Fruit fly (Drosophila melanogaster) whole organism, embryonic: ENCODE data around the gene Pex5.
A peak's percentile ranks its signal among the peaks of the same experiment; 100 is the strongest.

Source experiments
- Abd-B ChIP-seq: fragments of 200-800 bp; sonication (Bioruptor generic); optimal IDR thresholded peaks from 2 replicates; lab custom pipeline; 2018; ENCODE audit warnings: missing biosample characterization, mild to moderate bottlenecking, missing genetic modification characterization, moderate library complexity
- Atf3 ChIP-seq: fragments of 200-800 bp; sonication (Bioruptor generic); optimal IDR thresholded peaks from 3 replicates; lab custom pipeline; 2016; ENCODE audit warnings: missing biosample characterization, missing genetic modification characterization
- Atf6 ChIP-seq: fragments of 200-800 bp; sonication (Bioruptor generic); IDR thresholded peaks from 2 replicates; pipeline ENCODE4 v1.3.6; 2022; ENCODE audit warnings: missing biosample characterization, missing genetic modification characterization
- CG10979 ChIP-seq: fragments of 200-800 bp; sonication (Bioruptor generic); optimal IDR thresholded peaks from 2 replicates; lab custom pipeline; 2018; ENCODE audit warnings: missing biosample characterization, mild to moderate bottlenecking, missing genetic modification characterization, moderate library complexity
- CG11695 ChIP-seq: fragments of 200-800 bp; sonication (Bioruptor generic); IDR thresholded peaks from 3 replicates; pipeline ENCODE4 v1.3.6; 2022; ENCODE audit warnings: missing biosample characterization, missing genetic modification characterization
- CG13775 ChIP-seq: fragments of 200-800 bp; sonication (Bioruptor generic); optimal IDR thresholded peaks from 3 replicates; lab custom pipeline; 2017; ENCODE audit warnings: missing biosample characterization, mild to moderate bottlenecking, missing genetic modification characterization
- CG13894 ChIP-seq: fragments of 200-800 bp; sonication (Bioruptor generic); optimal IDR thresholded peaks from 3 replicates; lab custom pipeline; 2018; ENCODE audit warnings: missing biosample characterization, mild to moderate bottlenecking, missing genetic modification characterization, moderate library complexity
- CG14014 ChIP-seq: fragments of 200-800 bp; sonication (Bioruptor generic); IDR thresholded peaks from 2 replicates; pipeline ENCODE4 v1.3.6; 2022; ENCODE audit warnings: missing biosample characterization, missing genetic modification characterization
- CG1603 ChIP-seq: fragments of 200-800 bp; sonication (Bioruptor generic); optimal IDR thresholded peaks from 2 replicates; lab custom pipeline; 2019; ENCODE audit warnings: missing biosample characterization, mild to moderate bottlenecking, missing genetic modification characterization, moderate library complexity
- CG16815 ChIP-seq: fragments of 200-800 bp; sonication (Bioruptor generic); optimal IDR thresholded peaks from 3 replicates; lab custom pipeline; 2017; ENCODE audit warnings: missing biosample characterization, mild to moderate bottlenecking, missing genetic modification characterization
- CG17829 ChIP-seq: fragments of 200-800 bp; optimal IDR thresholded peaks from 2 replicates; lab custom pipeline; 2019; ENCODE audit warnings: missing biosample characterization, mild to moderate bottlenecking, missing genetic modification characterization, moderate library complexity
- CG18599 ChIP-seq: fragments of 200-800 bp; sonication (Bioruptor generic); optimal IDR thresholded peaks from 3 replicates; lab custom pipeline; 2017; ENCODE audit warnings: missing biosample characterization, missing genetic modification characterization, mild to moderate bottlenecking, moderate library complexity, missing genetic modification reagents
- CG18619 ChIP-seq: fragments of 200-800 bp; sonication (Bioruptor generic); optimal IDR thresholded peaks from 3 replicates; lab custom pipeline; 2017; ENCODE audit warnings: missing biosample characterization, mild to moderate bottlenecking, missing genetic modification characterization
- CG2678 ChIP-seq: fragments of 200-800 bp; sonication (Bioruptor generic); optimal IDR thresholded peaks from 3 replicates; lab custom pipeline; 2019; ENCODE audit warnings: missing biosample characterization, mild to moderate bottlenecking, missing genetic modification characterization, moderate library complexity
- CG2712 ChIP-seq: fragments of 200-800 bp; optimal IDR thresholded peaks from 3 replicates; lab custom pipeline; 2019; ENCODE audit warnings: missing biosample characterization, mild to moderate bottlenecking, missing genetic modification characterization, moderate library complexity
- CG34224 ChIP-seq: fragments of 200-800 bp; sonication (Bioruptor generic); IDR thresholded peaks from 3 replicates; pipeline ENCODE4 v1.3.6; 2022; ENCODE audit warnings: missing biosample characterization, missing genetic modification characterization; ENCODE audit not compliant: partially characterized antibody
- CG7839 ChIP-seq: fragments of 200-800 bp; sonication (Bioruptor generic); optimal IDR thresholded peaks from 3 replicates; lab custom pipeline; 2018; ENCODE audit warnings: missing biosample characterization, mild to moderate bottlenecking, missing genetic modification characterization, moderate library complexity
- CrebB ChIP-seq: fragments of 200-800 bp; sonication (Bioruptor generic); optimal IDR thresholded peaks from 3 replicates; lab custom pipeline; 2018; ENCODE audit warnings: missing biosample characterization, mild to moderate bottlenecking, missing genetic modification characterization
- D19A ChIP-seq: fragments of 200-800 bp; optimal IDR thresholded peaks from 3 replicates; lab custom pipeline; 2019; ENCODE audit warnings: missing biosample characterization, mild to moderate bottlenecking, missing genetic modification characterization, moderate library complexity
- Dip3 ChIP-seq: fragments of 200-800 bp; sonication (Bioruptor generic); optimal IDR thresholded peaks from 3 replicates; lab custom pipeline; 2016; ENCODE audit warnings: missing biosample characterization, missing genetic modification characterization
- E2f1 ChIP-seq: fragments of 200-800 bp; sonication (Bioruptor generic); IDR thresholded peaks from 2 replicates; pipeline ENCODE4 v1.3.6; 2022; ENCODE audit warnings: missing biosample characterization, missing genetic modification characterization
- ERR ChIP-seq: fragments of 200-800 bp; sonication (Bioruptor generic); optimal IDR thresholded peaks from 2 replicates; lab custom pipeline; 2016; ENCODE audit warnings: missing biosample characterization, missing genetic modification characterization
- Elba2 ChIP-seq: fragments of 200-800 bp; sonication (Bioruptor generic); optimal IDR thresholded peaks from 3 replicates; lab custom pipeline; 2016; ENCODE audit warnings: missing biosample characterization, missing genetic modification characterization
- Fer2 ChIP-seq: fragments of 200-800 bp; sonication (Bioruptor generic); optimal IDR thresholded peaks from 2 replicates; lab custom pipeline; 2018; ENCODE audit warnings: missing biosample characterization, mild to moderate bottlenecking, missing genetic modification characterization, moderate library complexity
- HLHmδ ChIP-seq: fragments of 200-800 bp; sonication (Bioruptor generic); optimal IDR thresholded peaks from 2 replicates; lab custom pipeline; 2018; ENCODE audit warnings: missing biosample characterization, mild to moderate bottlenecking, missing genetic modification characterization, moderate library complexity
- MTF-1 ChIP-seq: fragments of 200-800 bp; sonication (Bioruptor generic); optimal IDR thresholded peaks from 2 replicates; lab custom pipeline; 2018; ENCODE audit warnings: missing biosample characterization, mild to moderate bottlenecking, missing genetic modification characterization, borderline replicate concordance
- Nf-YC ChIP-seq: fragments of 200-800 bp; optimal IDR thresholded peaks from 3 replicates; lab custom pipeline; 2019; ENCODE audit warnings: missing biosample characterization, mild to moderate bottlenecking, missing genetic modification characterization, moderate library complexity
- Rfx ChIP-seq: fragments of 200-800 bp; sonication (Bioruptor generic); IDR thresholded peaks from 2 replicates; pipeline ENCODE4 v1.3.6; 2022; ENCODE audit warnings: missing biosample characterization, missing genetic modification characterization
- bbx ChIP-seq: fragments of 200-800 bp; sonication (Bioruptor generic); IDR thresholded peaks from 2 replicates; pipeline ENCODE4 v1.3.6; 2022; ENCODE audit warnings: missing biosample characterization, missing genetic modification characterization; ENCODE audit not compliant: partially characterized antibody
- chif ChIP-seq, 2 experiments: fragments of 200-800 bp; sonication (Bioruptor generic); optimal IDR thresholded peaks; 3 replicates each; lab custom pipeline; 2016; ENCODE audit warnings: missing biosample characterization in 2 of 2, missing genetic modification characterization in 2 of 2
- ci ChIP-seq: fragments of 200-800 bp; sonication (Bioruptor generic); IDR thresholded peaks from 3 replicates; pipeline ENCODE4 v1.3.6; 2022; ENCODE audit warnings: missing biosample characterization, missing genetic modification characterization
- crp ChIP-seq, 2 experiments: fragments of 200-800 bp; sonication (Bioruptor generic); optimal IDR thresholded peaks; 2 replicates in 1 of 2; 3 replicates in 1 of 2; lab custom pipeline; 2017; ENCODE audit warnings: missing biosample characterization in 2 of 2, missing genetic modification characterization in 2 of 2, mild to moderate bottlenecking in 1 of 2, moderate library complexity in 1 of 2
- dpn ChIP-seq, 2 experiments: fragments of 200-800 bp; sonication (Bioruptor generic); optimal IDR thresholded peaks; 3 replicates each; lab custom pipeline; 2016; ENCODE audit warnings: missing biosample characterization in 2 of 2, missing genetic modification characterization in 2 of 2
- gt ChIP-seq: fragments of 200-800 bp; sonication (Bioruptor generic); IDR thresholded peaks from 2 replicates; pipeline ENCODE4 v1.3.6; 2022; ENCODE audit warnings: missing biosample characterization, missing genetic modification characterization
- hkb ChIP-seq, 2 experiments: fragments of 200-800 bp in 1 of 2; fragments of >200 bp in 1 of 2; sonication (Bioruptor generic) in 1 of 2; IDR thresholded peaks in 1 of 2; optimal IDR thresholded peaks in 1 of 2; 2 replicates each; pipeline versions ENCODE4 v1.3.6 to Lab custom; 2017 to 2022; ENCODE audit warnings: missing biosample characterization in 1 of 2, missing genetic modification characterization in 1 of 2
- hth ChIP-seq: fragments of >200 bp; optimal IDR thresholded peaks from 2 replicates; lab custom pipeline; 2017; ENCODE audit warnings: inconsistent platforms
- ind ChIP-seq: fragments of 200-800 bp; sonication (Bioruptor generic); optimal IDR thresholded peaks from 3 replicates; lab custom pipeline; 2016; ENCODE audit warnings: missing biosample characterization, missing genetic modification characterization
- insv ChIP-seq, 2 experiments: fragments of 200-800 bp; sonication (Bioruptor generic); optimal IDR thresholded peaks; 3 replicates each; lab custom pipeline; 2016 to 2018; ENCODE audit warnings: missing biosample characterization in 2 of 2, missing genetic modification characterization in 2 of 2
- mld ChIP-seq: fragments of 200-800 bp; sonication (Bioruptor generic); IDR thresholded peaks from 3 replicates; pipeline ENCODE4 v1.3.6; 2022; ENCODE audit warnings: missing biosample characterization, missing genetic modification characterization; ENCODE audit not compliant: partially characterized antibody
- peb ChIP-seq: fragments of 200-800 bp; sonication (Bioruptor generic); IDR thresholded peaks from 2 replicates; pipeline ENCODE4 v1.3.6; 2022; ENCODE audit warnings: missing biosample characterization, missing genetic modification characterization
- pum ChIP-seq: fragments of 200-800 bp; sonication (Bioruptor generic); optimal IDR thresholded peaks from 2 replicates; lab custom pipeline; 2016; ENCODE audit warnings: missing biosample characterization, missing genetic modification characterization
- pzg ChIP-seq: fragments of 200-800 bp; sonication (Bioruptor generic); optimal IDR thresholded peaks from 3 replicates; lab custom pipeline; 2018; ENCODE audit warnings: missing biosample characterization, mild to moderate bottlenecking, missing genetic modification characterization, moderate library complexity
- row ChIP-seq: fragments of 200-800 bp; sonication (Bioruptor generic); IDR thresholded peaks from 3 replicates; pipeline ENCODE4 v1.3.6; 2022; ENCODE audit warnings: missing biosample characterization, missing genetic modification characterization
- sens ChIP-seq: fragments of 200-800 bp; sonication (Bioruptor generic); peaks from one replicate; lab custom pipeline; 2016; ENCODE audit warnings: missing biosample characterization, missing genetic modification characterization
- shn ChIP-seq: fragments of 200-800 bp; sonication (Bioruptor generic); optimal IDR thresholded peaks from 3 replicates; lab custom pipeline; 2016; ENCODE audit warnings: missing biosample characterization, missing genetic modification characterization
- sna ChIP-seq: fragments of 200-800 bp; sonication (Bioruptor generic); IDR thresholded peaks from 2 replicates; pipeline ENCODE4 v1.3.6; 2022; ENCODE audit warnings: missing biosample characterization, missing genetic modification characterization; ENCODE audit not compliant: partially characterized antibody
- sob ChIP-seq: fragments of 200-800 bp; sonication (Bioruptor generic); IDR thresholded peaks from 2 replicates; pipeline ENCODE4 v1.3.6; 2022; ENCODE audit warnings: missing biosample characterization, missing genetic modification characterization
- toy ChIP-seq: fragments of 200-800 bp; sonication (Bioruptor generic); IDR thresholded peaks from 2 replicates; pipeline ENCODE4 v1.3.6; 2022; ENCODE audit warnings: missing biosample characterization, missing genetic modification characterization
- zfh2 ChIP-seq: fragments of 200-800 bp; sonication (Bioruptor generic); optimal IDR thresholded peaks from 2 replicates; lab custom pipeline; 2016; ENCODE audit warnings: missing biosample characterization, missing genetic modification characterization

Gene Pex5

DNA sequence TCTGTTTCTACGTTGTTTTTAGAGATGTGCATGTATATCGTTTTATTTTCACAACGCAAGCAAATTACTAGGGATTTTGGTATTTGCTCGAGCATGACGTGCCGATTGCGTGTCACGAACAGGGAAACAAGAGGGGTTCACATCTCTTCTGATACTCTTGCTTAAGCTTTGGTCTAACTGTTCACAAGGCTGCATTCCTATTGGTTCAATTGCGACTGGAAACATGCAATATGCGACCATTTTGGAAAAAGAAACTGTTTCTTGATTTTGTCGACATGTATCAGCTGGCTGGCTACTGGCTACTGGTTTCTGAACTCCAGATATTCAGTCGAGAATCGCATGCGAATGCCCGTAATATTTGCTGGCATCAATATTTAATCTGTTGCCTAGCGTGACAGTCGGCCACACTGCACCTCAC lies 11.3 kb upstream of the Pex5 start, which contains the start of gene Coa8 (continued):
- TF ChIP-seq sob (GFP tag; lab: Robert Waterston, UW): 0 out of 2 replicates have a peak, but pooled peaks have one; percentile 52
- TF ChIP-seq D19A: no peak
- TF ChIP-seq CG34224 (GFP tag; lab: Robert Waterston, UW): peak; percentile 12; the same call in 2 of the 3 replicates
- peak; percentile 33 for TF ChIP-seq Dip3
- TF ChIP-seq Nf-YC (tag; lab: Kevin White, UChicago): peak; percentile 31
- TF ChIP-seq zfh2 (GFP tag; lab: Kevin White, UChicago): peak; percentile 62
- TF ChIP-seq peb: no peak
- peak; percentile 22 for TF ChIP-seq CG2712
- TF ChIP-seq CG13894 (tag; lab: Kevin White, UChicago): no peak
- no peak for TF ChIP-seq hkb (optimal IDR thresholded peaks at IDR 0.05; lab: Kevin White, UChicago)
- TF ChIP-seq hkb (GFP tag; IDR thresholded peaks at IDR 0.05; lab: Robert Waterston, UW): peak; percentile 49; the same call in 1 of the 2 replicates
- peak; percentile 10 for TF ChIP-seq CG16815 (GFP tag; lab: Kevin White, UChicago)
- peak; percentile 24 to 26 for TF ChIP-seq dpn (GFP tag; optimal IDR thresholded peaks at IDR 0.05; lab: Kevin White, UChicago)
- peak in 1 of 2 experiments; percentile 5 for TF ChIP-seq chif (GFP tag; optimal IDR thresholded peaks at IDR 0.05; lab: Kevin White, UChicago)
- peak; percentile 81 for TF ChIP-seq sens (GFP tag; lab: Kevin White, UChicago)
- 0 out of 2 replicates have a peak, but pooled peaks have one; percentile 30 for TF ChIP-seq CG14014 (GFP tag; lab: Robert Waterston, UW)
- no peak for TF ChIP-seq CG10979 (tag; lab: Kevin White, UChicago)
- no peak for TF ChIP-seq hth (lab: Kevin White, UChicago)
- TF ChIP-seq sna (GFP tag; lab: Robert Waterston, UW): peak; percentile 39; the same call in 1 of the 2 replicates
- peak; percentile 56 for TF ChIP-seq ind (GFP tag; lab: Kevin White, UChicago)
- TF ChIP-seq MTF-1 (GFP tag; lab: Kevin White, UChicago): no peak
- peak; percentile 46 for TF ChIP-seq pzg (GFP tag; lab: Kevin White, UChicago)
- TF ChIP-seq ci (GFP tag; lab: Robert Waterston, UW): 0 out of 3 replicates have a peak, but pooled peaks have one; percentile 18
- no peak for TF ChIP-seq CG13775 (GFP tag; lab: Kevin White, UChicago)
- TF ChIP-seq CG1603 (tag; lab: Kevin White, UChicago): peak; percentile 54
- peak; percentile 17 for TF ChIP-seq Abd-B (GFP tag; lab: Kevin White, UChicago)
- TF ChIP-seq CG7839 (tag; lab: Kevin White, UChicago): no peak
- peak; percentile 55; the same call in 1 of the 2 replicates for TF ChIP-seq Atf6 (GFP tag; lab: Robert Waterston, UW)
- peak in 1 of 2 experiments; percentile 25 for TF ChIP-seq insv (GFP tag; optimal IDR thresholded peaks at IDR 0.05; lab: Kevin White, UChicago)
- no peak for TF ChIP-seq CrebB
- peak; percentile 60 for TF ChIP-seq shn (GFP tag; lab: Kevin White, UChicago)
- peak; percentile 23 for TF ChIP-seq ERR (GFP tag; lab: Kevin White, UChicago)
- TF ChIP-seq HLHmδ (GFP tag; lab: Kevin White, UChicago): no peak
- peak; percentile 49; the same call in 2 of the 3 replicates for TF ChIP-seq CG11695 (GFP tag; lab: Robert Waterston, UW)
- TF ChIP-seq mld (GFP tag; lab: Robert Waterston, UW): peak; percentile 57; the same call in 1 of the 3 replicates
- TF ChIP-seq crp (GFP tag; optimal IDR thresholded peaks at IDR 0.05; lab: Kevin White, UChicago): peak in 1 of 2 experiments; percentile 53
- no peak for TF ChIP-seq CG2678 (tag; lab: Kevin White, UChicago)
- peak; percentile 83 for TF ChIP-seq row (GFP tag; lab: Robert Waterston, UW)
- no peak for TF ChIP-seq Fer2 (tag; lab: Kevin White, UChicago)
- TF ChIP-seq gt (GFP tag; lab: Robert Waterston, UW): no peak
- TF ChIP-seq pum: peak; percentile 46
- TF ChIP-seq Elba2: peak; percentile 22
- TF ChIP-seq CG17829 (tag; lab: Kevin White, UChicago): peak; percentile 9
- TF ChIP-seq E2f1 (GFP tag; lab: Robert Waterston, UW): no peak
- TF ChIP-seq CG18599 (GFP tag; lab: Kevin White, UChicago): peak; percentile 56
- no peak for TF ChIP-seq CG18619
- peak; percentile 7; the same call in 1 of the 2 replicates for TF ChIP-seq bbx (GFP tag; lab: Robert Waterston, UW)
- no peak for TF ChIP-seq toy
- peak; percentile 23 for TF ChIP-seq Atf3
- peak; percentile 77 for TF ChIP-seq Rfx (GFP tag; lab: Robert Waterston, UW)
